Fruit fly (Drosophila melanogaster): ENCODE data around the gene Mi-2.

DNA sequence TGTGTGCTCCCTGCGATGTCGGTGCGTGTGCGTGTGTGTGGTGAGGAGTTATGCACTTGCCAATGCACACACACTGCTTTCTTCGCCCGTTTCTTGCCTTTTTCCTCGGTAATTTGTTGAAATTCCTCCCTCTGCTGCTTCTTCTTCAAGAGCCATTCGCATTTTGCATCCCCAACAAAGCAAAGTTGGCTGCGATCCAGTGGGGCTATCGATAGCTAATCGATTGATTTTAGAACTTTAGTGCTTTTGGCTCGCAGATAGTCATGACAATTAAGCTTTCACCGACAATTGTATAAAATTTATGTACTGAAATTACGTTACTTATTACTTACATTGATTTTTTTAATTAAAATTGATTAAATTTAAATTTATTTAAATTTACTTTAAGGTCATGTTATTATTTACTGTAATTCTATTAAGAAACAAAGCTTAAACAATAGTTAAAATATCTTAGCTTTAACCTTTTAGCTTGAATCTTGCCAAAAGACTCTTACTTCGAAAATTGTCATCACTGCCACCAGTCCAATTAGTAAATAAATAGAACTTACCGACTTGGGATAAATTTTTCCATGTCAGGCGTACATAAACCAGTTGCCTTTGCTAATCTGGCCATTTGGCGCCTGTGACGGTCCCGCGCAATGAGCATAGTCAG, 75.7 kb downstream of the Mi-2 start, which contains the start of the genes trc and CG32221:
- no peak for TF ChIP-seq dsf (GFP tag; optimal IDR thresholded peaks at IDR 0.05; ENCODE audit: borderline replicate concordance)
- no peak for TF ChIP-seq h (GFP tag; optimal IDR thresholded peaks at IDR 0.05)
- no peak for TF ChIP-seq lola (GFP tag; optimal IDR thresholded peaks at IDR 0.05)
- no peak for TF ChIP-seq usp (GFP tag; optimal IDR thresholded peaks at IDR 0.05)
- no peak for TF ChIP-seq Vsx2 (GFP tag; optimal IDR thresholded peaks at IDR 0.05; ENCODE audit: partially characterized antibody)
- TF ChIP-seq Hr83 (GFP tag; optimal IDR thresholded peaks at IDR 0.05; ENCODE audit: poor library complexity, severe bottlenecking), result peak; percentile 74
- peak; percentile 6 for TF ChIP-seq psq (GFP tag; optimal IDR thresholded peaks at IDR 0.05)
- peak; percentile 95 for TF ChIP-seq Myc (optimal IDR thresholded peaks at IDR 0.05)
- no peak for TF ChIP-seq Jra (GFP tag; optimal IDR thresholded peaks at IDR 0.05)

Data from whole organism, wandering third instar larva.